Worm (Caenorhabditis elegans) whole organism, early embryonic: ENCODE measurements around the gene srh-204.
"Not testable (repeated sequence)": the region's sequence is repeated elsewhere in the genome, so short reads cannot be mapped to it uniquely, and the experiment has no call there.

Experiments used
- B0310.2 ChIP-seq: sonication (generic microtip); optimal IDR thresholded peaks from 2 replicates; lab custom pipeline; 2016; ENCODE audit warnings: mild to moderate bottlenecking, missing genetic modification characterization, missing compliant biosample characterization
- F13C5.2 ChIP-seq: sonication (generic microtip); optimal IDR thresholded peaks from 2 replicates; lab custom pipeline; 2017; ENCODE audit warnings: mild to moderate bottlenecking, missing genetic modification characterization, inconsistent platforms, missing compliant biosample characterization
- aly-1 ChIP-seq: sonication (generic microtip); optimal IDR thresholded peaks from 2 replicates; lab custom pipeline; 2016; ENCODE audit warnings: missing genetic modification characterization, missing compliant biosample characterization
- ama-1 ChIP-seq: fragments of 150-350 bp; optimal IDR thresholded peaks from 2 replicates; lab custom pipeline; 2014
- ceh-13 ChIP-seq: fragments of 200-800 bp; sonication (Bioruptor generic); optimal IDR thresholded peaks from 2 replicates; lab custom pipeline; 2018; ENCODE audit warnings: mild to moderate bottlenecking, missing genetic modification characterization, missing compliant biosample characterization
- ceh-36 ChIP-seq: sonication (generic microtip); optimal IDR thresholded peaks from 2 replicates; lab custom pipeline; 2016; ENCODE audit warnings: missing genetic modification characterization, inconsistent platforms, missing compliant biosample characterization
- ets-7 ChIP-seq: sonication (generic microtip); optimal IDR thresholded peaks from 2 replicates; lab custom pipeline; 2016; ENCODE audit warnings: missing genotype, missing genetic modification characterization, missing compliant biosample characterization
- flt-1 ChIP-seq: fragments of 200-800 bp; sonication (Bioruptor generic); IDR thresholded peaks from 2 replicates; pipeline ENCODE4 v1.3.6; 2022; ENCODE audit warnings: missing genetic modification characterization, missing compliant biosample characterization
- hmbx-1 ChIP-seq: sonication (generic microtip); optimal IDR thresholded peaks from 2 replicates; lab custom pipeline; 2016; ENCODE audit warnings: mild to moderate bottlenecking, missing genetic modification characterization, missing compliant biosample characterization
- hmg-4 ChIP-seq: fragments of 200-800 bp; sonication (Bioruptor generic); optimal IDR thresholded peaks from 2 replicates; lab custom pipeline; 2018; ENCODE audit warnings: mild to moderate bottlenecking, missing genetic modification characterization, missing compliant biosample characterization
- hnd-1 ChIP-seq: sonication (generic microtip); optimal IDR thresholded peaks from 2 replicates; lab custom pipeline; 2016; ENCODE audit warnings: missing genetic modification characterization, missing compliant biosample characterization
- pes-1 ChIP-seq: fragments of 200-800 bp; sonication (Bioruptor generic); IDR thresholded peaks from 2 replicates; pipeline ENCODE4 v1.3.6; 2022; ENCODE audit warnings: missing genetic modification reagents, missing genetic modification characterization, missing compliant biosample characterization
- scrt-1 ChIP-seq: fragments of 200-800 bp; sonication (Bioruptor generic); IDR thresholded peaks from 2 replicates; pipeline ENCODE4 v1.3.6; 2022; ENCODE audit warnings: missing genetic modification characterization, missing compliant biosample characterization
- sea-1 ChIP-seq: fragments of 200-800 bp; sonication (Bioruptor generic); conservative IDR thresholded peaks from 2 replicates; pipeline ENCODE4 v1.3.6; 2022; ENCODE audit warnings: missing genetic modification characterization, missing compliant biosample characterization
- tbx-11 ChIP-seq: fragments of 200-800 bp; sonication (Bioruptor generic); IDR thresholded peaks from 2 replicates; pipeline ENCODE4 v1.3.6; 2022; ENCODE audit warnings: missing genetic modification characterization, missing compliant biosample characterization
- tbx-37 ChIP-seq: fragments of 200-800 bp; sonication (Bioruptor generic); conservative IDR thresholded peaks from 2 replicates; pipeline ENCODE4 v1.3.6; 2022; ENCODE audit warnings: missing genetic modification reagents, missing genetic modification characterization, missing compliant biosample characterization
- tra-4 ChIP-seq: sonication (generic microtip); optimal IDR thresholded peaks from 2 replicates; lab custom pipeline; 2017; ENCODE audit warnings: missing genetic modification characterization, missing compliant biosample characterization

The srh-204 gene

ce11 chrV:4216902-4217301 lies 23.3 kb downstream of the srh-204 start:
- TF ChIP-seq B0310.2 (tag; lab: Kevin White, UChicago) = no peak
- no peak for TF ChIP-seq hmbx-1 (tag; lab: Kevin White, UChicago)
- TF ChIP-seq F13C5.2 (tag; lab: Kevin White, UChicago) = no peak
- TF ChIP-seq pes-1 = no peak

ce11 chrV:4215856-4216255 lies 24.3 kb downstream of the srh-204 start, which contains the start of gene H43I07.4:
TSS of gene H43I07.4 (plus strand) at chrV:4216156.
- not testable (repeated sequence) for TF ChIP-seq ceh-36 (tag; lab: Kevin White, UChicago); hmg-4; ceh-13 (GFP tag; lab: Kevin White, UChicago)

ce11 chrV:4211521-4211920 lies 28.7 kb downstream of the srh-204 start:
- TF ChIP-seq pes-1 = no peak
- TF ChIP-seq B0310.2 (tag; lab: Kevin White, UChicago) = no peak
- no peak for TF ChIP-seq ceh-36 (tag; lab: Kevin White, UChicago)
- TF ChIP-seq flt-1 (GFP tag; lab: Robert Waterston, UW) = no peak
- TF ChIP-seq hnd-1 (tag; lab: Kevin White, UChicago) = no peak
- TF ChIP-seq sea-1 (GFP tag; lab: Robert Waterston, UW) = no peak
- no peak for TF ChIP-seq ceh-13 (GFP tag; lab: Kevin White, UChicago)
- TF ChIP-seq aly-1 (tag; lab: Kevin White, UChicago) = no peak
- TF ChIP-seq ama-1 (lab: Kevin White, UChicago) = no peak
- TF ChIP-seq ets-7 (tag; lab: Kevin White, UChicago) = no peak

- TF ChIP-seq tbx-37 (GFP tag; lab: Robert Waterston, UW) (no peak), flt-1 (GFP tag; lab: Robert Waterston, UW) (no peak), ets-7 (tag; lab: Kevin White, UChicago) (no peak), pes-1 (no peak)
Observed at ce11 chrV:4204421-4204820, 35.8 kb downstream of the srh-204 start, which contains the start of gene H43I07.1. TSS of gene H43I07.1 (plus strand) at chrV:4204721.

ce11 chrV:4199185-4199584 lies 41.0 kb downstream of the srh-204 start, which contains the start of gene rpac-40:
TSS of gene rpac-40 (plus strand) at chrV:4199485.
- TF ChIP-seq hnd-1 (tag; lab: Kevin White, UChicago) = no peak
- TF ChIP-seq ets-7 (tag; lab: Kevin White, UChicago) = no peak
- TF ChIP-seq scrt-1 (GFP tag; lab: Robert Waterston, UW) = no peak
- TF ChIP-seq sea-1 (GFP tag; lab: Robert Waterston, UW) = no peak
- no peak for TF ChIP-seq ceh-13 (GFP tag; lab: Kevin White, UChicago)
- no peak for TF ChIP-seq hmbx-1 (tag; lab: Kevin White, UChicago)
- no peak for TF ChIP-seq hmg-4
- TF ChIP-seq flt-1 (GFP tag; lab: Robert Waterston, UW) = no peak
- TF ChIP-seq aly-1 (tag; lab: Kevin White, UChicago) = no peak
- no peak for TF ChIP-seq ceh-36 (tag; lab: Kevin White, UChicago)
- TF ChIP-seq tra-4 = no peak
- no peak for TF ChIP-seq tbx-11 (GFP tag; lab: Robert Waterston, UW)
- no peak for TF ChIP-seq pes-1
- no peak for TF ChIP-seq ama-1 (lab: Kevin White, UChicago)
- no peak for TF ChIP-seq F13C5.2 (tag; lab: Kevin White, UChicago)
- TF ChIP-seq B0310.2 (tag; lab: Kevin White, UChicago) = no peak
- no peak for TF ChIP-seq tbx-37 (GFP tag; lab: Robert Waterston, UW)

- TF ChIP-seq aly-1 (tag; lab: Kevin White, UChicago) = no peak
- no peak for TF ChIP-seq B0310.2 (tag; lab: Kevin White, UChicago)
- TF ChIP-seq pes-1 = no peak
- no peak for TF ChIP-seq ceh-13 (GFP tag; lab: Kevin White, UChicago)
- no peak for TF ChIP-seq F13C5.2 (tag; lab: Kevin White, UChicago)
- no peak for TF ChIP-seq tbx-11 (GFP tag; lab: Robert Waterston, UW)
- no peak for TF ChIP-seq tbx-37 (GFP tag; lab: Robert Waterston, UW)
- no peak for TF ChIP-seq ama-1 (lab: Kevin White, UChicago)
- TF ChIP-seq scrt-1 (GFP tag; lab: Robert Waterston, UW) = no peak
Observed at ce11 chrV:4195283-4195682, 44.9 kb downstream of the srh-204 start, which contains the start of gene algn-5. TSS of gene algn-5 (plus strand) at chrV:4195577.

ce11 chrV:4194587-4195211 lies 45.5 kb downstream of the srh-204 start, which contains the start of gene Y45G5AM.9:
TSS of gene Y45G5AM.9 (minus strand) at chrV:4194637.
- TF ChIP-seq ceh-36 (tag; lab: Kevin White, UChicago) (peak; percentile 0), tbx-11 (GFP tag; lab: Robert Waterston, UW) (no peak), ets-7 (tag; lab: Kevin White, UChicago) (peak; percentile 59), flt-1 (GFP tag; lab: Robert Waterston, UW) (peak; percentile 56; the same call in 1 of the 2 replicates), B0310.2 (tag; lab: Kevin White, UChicago) (no peak), sea-1 (GFP tag; lab: Robert Waterston, UW) (no peak), aly-1 (tag; lab: Kevin White, UChicago) (no peak), ceh-13 (GFP tag; lab: Kevin White, UChicago) (peak; percentile 11), hmg-4 (peak; percentile 79), hmbx-1 (tag; lab: Kevin White, UChicago) (no peak), pes-1 (peak; percentile 73), tra-4 (no peak), F13C5.2 (tag; lab: Kevin White, UChicago) (peak; percentile 65), hnd-1 (tag; lab: Kevin White, UChicago) (peak; percentile 11), scrt-1 (GFP tag; lab: Robert Waterston, UW) (no peak), tbx-37 (GFP tag; lab: Robert Waterston, UW) (0 out of 2 replicates have a peak, but pooled peaks have one; percentile 20), ama-1 (lab: Kevin White, UChicago) (no peak)
